Worm (Caenorhabditis elegans): ENCODE results near the gene kreg-1.

DNA sequence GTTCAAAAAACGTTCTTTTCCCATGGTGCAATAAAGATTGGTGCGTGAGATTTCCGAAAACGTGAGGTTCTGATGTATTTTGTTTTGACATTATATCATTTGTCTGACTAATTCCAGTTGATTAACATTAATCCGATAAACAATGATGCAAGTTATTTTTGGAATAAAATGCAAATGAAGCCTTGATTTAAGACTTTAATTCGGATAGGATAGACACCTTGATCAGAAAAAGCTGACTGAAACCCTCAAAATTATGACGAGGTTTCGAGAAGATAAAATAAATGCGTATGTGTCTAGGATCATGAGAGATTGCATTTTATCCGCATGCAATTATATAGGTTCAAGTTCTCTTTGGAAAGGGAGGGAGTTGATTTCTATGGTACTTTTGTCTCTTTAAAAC lies 36.0 kb downstream of the kreg-1 start:
- TF ChIP-seq nhr-10 (tag; optimal IDR thresholded peaks at IDR 0.05) (no peak), mdl-1 (tag; optimal IDR thresholded peaks at IDR 0.05) (no peak), snpc-4 (tag; optimal IDR thresholded peaks at IDR 0.05) (no peak)
